Worm (Caenorhabditis elegans): Measurements from ENCODE around the gene R160.13.

DNA sequence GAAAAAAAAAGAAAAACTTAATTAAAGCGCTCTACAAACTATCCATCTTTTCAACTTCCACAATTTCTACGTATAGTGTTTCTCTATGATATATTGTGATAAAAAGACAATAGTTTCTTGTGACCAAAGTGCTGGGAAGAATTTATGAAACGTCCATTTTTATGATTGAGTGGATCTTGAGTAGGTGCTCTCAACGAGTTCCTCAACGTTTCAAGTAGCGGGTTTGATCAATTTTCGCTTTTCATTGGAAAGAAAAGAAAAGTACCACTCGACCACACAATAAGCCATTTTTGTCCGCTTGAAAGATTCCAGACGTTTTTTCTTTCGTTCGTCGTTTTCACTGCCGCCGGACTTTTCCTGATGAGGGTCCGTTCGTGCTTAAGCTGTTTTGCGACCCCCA is 26.1 kb upstream of the R160.13 start:
- TF ChIP-seq C34F6.9 (tag; optimal IDR thresholded peaks at IDR 0.05) (no peak), ztf-11 (tag; optimal IDR thresholded peaks at IDR 0.05) (no peak), mdl-1 (tag; optimal IDR thresholded peaks at IDR 0.05) (no peak), elt-3 (tag; optimal IDR thresholded peaks at IDR 0.05) (no peak), unc-62 (GFP tag; optimal IDR thresholded peaks at IDR 0.05) (no peak), fos-1 (tag; optimal IDR thresholded peaks at IDR 0.05) (no peak), sma-9 (GFP tag; optimal IDR thresholded peaks at IDR 0.05) (no peak), sma-9 (tag; optimal IDR thresholded peaks at IDR 0.05) (no peak), ztf-1 (GFP tag; conservative IDR thresholded peaks at IDR 0.05) (no peak), nhr-237 (tag; optimal IDR thresholded peaks at IDR 0.05) (no peak), nhr-11 (tag; optimal IDR thresholded peaks at IDR 0.05) (no peak), nhr-12 (tag; optimal IDR thresholded peaks at IDR 0.05) (no peak), snpc-4 (tag; optimal IDR thresholded peaks at IDR 0.05) (no peak)

Measured in whole organism, L2 larva.